Worm (Caenorhabditis elegans) whole organism, L2 larva: Measurements from ENCODE around the gene ocr-1.

Experiments used
- C34F6.9 ChIP-seq: fragments of 150-350 bp; optimal IDR thresholded peaks from 2 replicates; lab custom pipeline; 2014; ENCODE audit warnings: missing biosample characterization, missing genetic modification characterization
- ZK546.5 ChIP-seq: sonication (generic microtip); optimal IDR thresholded peaks from 2 replicates; lab custom pipeline; 2017; ENCODE audit warnings: missing biosample characterization, missing genetic modification characterization
- alr-1 ChIP-seq: fragments of 150-350 bp; optimal IDR thresholded peaks from 2 replicates; lab custom pipeline; 2014; ENCODE audit warnings: missing biosample characterization, missing genetic modification characterization
- aly-2 ChIP-seq: fragments of 150-350 bp; optimal IDR thresholded peaks from 2 replicates; lab custom pipeline; 2014; ENCODE audit warnings: missing biosample characterization, missing genetic modification characterization
- blmp-1 ChIP-seq: sonication (generic microtip); optimal IDR thresholded peaks from 2 replicates; lab custom pipeline; 2017; ENCODE audit warnings: missing genetic modification characterization, mild to moderate bottlenecking, missing compliant biosample characterization, antibody characterized with exemption, moderate library complexity; ENCODE audit not compliant: insufficient read depth
- ceh-16 ChIP-seq: fragments of 150-350 bp; optimal IDR thresholded peaks from 2 replicates; lab custom pipeline; 2014; ENCODE audit warnings: missing biosample characterization, missing genetic modification characterization
- ceh-82 ChIP-seq: fragments of 150-350 bp; optimal IDR thresholded peaks from 2 replicates; lab custom pipeline; 2014; ENCODE audit warnings: missing biosample characterization, missing genetic modification characterization
- crh-2 ChIP-seq: sonication (generic microtip); optimal IDR thresholded peaks from 2 replicates; lab custom pipeline; 2017; ENCODE audit warnings: missing biosample characterization, missing genetic modification characterization
- elt-1 ChIP-seq: fragments of 150-350 bp; optimal IDR thresholded peaks from 2 replicates; lab custom pipeline; 2014; ENCODE audit warnings: missing biosample characterization, missing genetic modification characterization
- elt-3 ChIP-seq: sonication (generic microtip); optimal IDR thresholded peaks from 2 replicates; lab custom pipeline; 2017; ENCODE audit warnings: missing biosample characterization, missing genetic modification characterization
- fos-1 ChIP-seq: fragments of 150-350 bp; optimal IDR thresholded peaks from 2 replicates; lab custom pipeline; 2014; ENCODE audit warnings: missing biosample characterization, missing genetic modification characterization
- gmeb-1 ChIP-seq: fragments of 150-350 bp; optimal IDR thresholded peaks from 2 replicates; lab custom pipeline; 2014; ENCODE audit warnings: missing biosample characterization, missing genetic modification characterization
- lin-11 ChIP-seq: fragments of 150-350 bp; sonication (generic microtip); optimal IDR thresholded peaks from 2 replicates; lab custom pipeline; 2014; ENCODE audit warnings: missing biosample characterization, missing genetic modification characterization, inconsistent platforms, mixed read lengths
- lin-13 ChIP-seq: fragments of 150-350 bp; optimal IDR thresholded peaks from 2 replicates; lab custom pipeline; 2014; ENCODE audit warnings: missing biosample characterization, missing genetic modification reagents, missing genetic modification characterization
- lin-39 ChIP-seq: fragments of 150-350 bp; optimal IDR thresholded peaks from 2 replicates; lab custom pipeline; 2014; ENCODE audit warnings: missing biosample characterization, missing genetic modification reagents, missing genetic modification characterization
- lsy-2 ChIP-seq, 2 experiments: fragments of 150-350 bp in 1 of 2; sonication (generic microtip) in 1 of 2; optimal IDR thresholded peaks; 2 replicates each; lab custom pipeline; 2014 to 2017; ENCODE audit warnings: missing biosample characterization in 2 of 2, missing genetic modification characterization in 2 of 2
- mab-5 ChIP-seq: fragments of 150-350 bp; optimal IDR thresholded peaks from 2 replicates; lab custom pipeline; 2014; ENCODE audit warnings: missing biosample characterization, missing genetic modification characterization
- mbf-1 ChIP-seq: sonication (generic microtip); optimal IDR thresholded peaks from 2 replicates; lab custom pipeline; 2017; ENCODE audit warnings: missing biosample characterization, missing genetic modification characterization
- nhr-11 ChIP-seq: fragments of 150-350 bp; optimal IDR thresholded peaks from 2 replicates; lab custom pipeline; 2014; ENCODE audit warnings: missing biosample characterization, missing genetic modification characterization
- nhr-129 ChIP-seq: fragments of 150-350 bp; optimal IDR thresholded peaks from 2 replicates; lab custom pipeline; 2014; ENCODE audit warnings: missing biosample characterization, missing genetic modification characterization
- nhr-21 ChIP-seq: fragments of 150-350 bp; optimal IDR thresholded peaks from 2 replicates; lab custom pipeline; 2014; ENCODE audit warnings: missing biosample characterization, missing genetic modification characterization
- nhr-23 ChIP-seq: fragments of 150-350 bp; optimal IDR thresholded peaks from 2 replicates; lab custom pipeline; 2014; ENCODE audit warnings: missing biosample characterization, missing genetic modification reagents, missing genetic modification characterization
- nhr-25 ChIP-seq: fragments of 150-350 bp; sonication (generic microtip); optimal IDR thresholded peaks from 3 replicates; lab custom pipeline; 2014; ENCODE audit warnings: missing biosample characterization, missing genetic modification characterization
- nhr-6 ChIP-seq: fragments of 150-350 bp; optimal IDR thresholded peaks from 2 replicates; lab custom pipeline; 2014; ENCODE audit warnings: missing biosample characterization, missing genetic modification characterization
- nhr-77 ChIP-seq: fragments of 150-350 bp; optimal IDR thresholded peaks from 2 replicates; lab custom pipeline; 2014; ENCODE audit warnings: missing biosample characterization, missing genetic modification characterization
- sem-4 ChIP-seq: fragments of 150-350 bp; optimal IDR thresholded peaks from 2 replicates; lab custom pipeline; 2014; ENCODE audit warnings: missing biosample characterization, missing genetic modification reagents, missing genetic modification characterization
- skn-1 ChIP-seq: sonication (generic microtip); optimal IDR thresholded peaks from 2 replicates; lab custom pipeline; 2017; ENCODE audit warnings: missing biosample characterization, missing genetic modification characterization
- sma-9 ChIP-seq, 2 experiments: fragments of 150-350 bp in 1 of 2; sonication (generic microtip) in 1 of 2; optimal IDR thresholded peaks; 2 replicates each; lab custom pipeline; 2014 to 2016; ENCODE audit warnings: missing genetic modification characterization in 2 of 2, mild to moderate bottlenecking in 1 of 2, missing biosample characterization in 1 of 2, missing compliant biosample characterization in 1 of 2, missing genetic modification reagents in 1 of 2, moderate library complexity in 1 of 2
- snpc-4 ChIP-seq: fragments of 150-350 bp; optimal IDR thresholded peaks from 2 replicates; lab custom pipeline; 2014; ENCODE audit warnings: missing biosample characterization, missing genetic modification characterization
- unc-39 ChIP-seq: fragments of 150-350 bp; optimal IDR thresholded peaks from 2 replicates; lab custom pipeline; 2014; ENCODE audit warnings: missing biosample characterization, missing genetic modification characterization
- unc-55 ChIP-seq: fragments of 150-350 bp; sonication (generic microtip); optimal IDR thresholded peaks from 3 replicates; lab custom pipeline; 2014; ENCODE audit warnings: missing biosample characterization, missing genetic modification reagents, missing genetic modification characterization
- unc-62 ChIP-seq: fragments of 150-350 bp; optimal IDR thresholded peaks from 2 replicates; lab custom pipeline; 2014; ENCODE audit warnings: missing biosample characterization, missing genetic modification reagents, missing genetic modification characterization
- zag-1 ChIP-seq: fragments of 150-350 bp; optimal IDR thresholded peaks from 2 replicates; lab custom pipeline; 2014; ENCODE audit warnings: missing biosample characterization, missing genetic modification characterization
- ztf-4 ChIP-seq: fragments of 150-350 bp; optimal IDR thresholded peaks from 2 replicates; lab custom pipeline; 2014; ENCODE audit warnings: missing biosample characterization, missing genetic modification characterization

ocr-1 gene

DNA sequence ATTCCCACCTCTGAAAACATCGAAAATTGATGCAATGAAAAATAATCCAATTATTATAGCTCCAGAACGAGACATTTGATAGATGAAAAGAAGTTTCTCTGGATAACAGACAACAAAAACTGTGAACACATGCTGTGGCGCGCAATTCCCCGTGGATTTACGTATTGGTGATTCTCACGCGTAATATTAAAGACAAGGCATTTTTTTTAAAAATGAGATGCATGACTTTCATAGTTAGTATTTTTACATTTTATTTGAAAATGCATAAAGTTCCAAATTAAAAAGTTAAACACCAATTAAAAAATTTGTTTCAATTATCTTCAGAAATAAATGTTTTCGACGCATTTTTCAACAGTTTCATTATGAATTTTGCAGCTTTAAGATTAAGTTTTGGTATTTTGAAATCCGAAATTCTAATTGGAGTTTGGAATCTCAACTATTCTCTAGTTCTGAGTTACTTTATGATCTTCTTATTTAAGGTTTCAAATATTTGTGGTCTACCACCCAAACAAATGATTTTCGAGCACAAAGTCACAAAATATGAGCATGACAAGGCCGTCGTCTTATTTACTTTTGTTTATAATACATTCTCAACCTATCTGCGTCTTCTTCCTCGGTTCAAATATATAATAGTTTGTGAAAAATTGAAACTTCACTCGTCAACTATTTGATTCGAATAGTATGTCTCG lies 16.8 kb upstream of the ocr-1 start, which contains the start of the genes selt-1.2 and F28H7.2:
TSS of gene selt-1.2 (minus strand) at position 101 of the 689 bp plus-strand sequence.
TSS of gene F28H7.2 (plus strand) at position 639 of the 689 bp plus-strand sequence.
- TF ChIP-seq elt-3 (tag; lab: Kevin White, UChicago): no peak
- TF ChIP-seq aly-2 (tag; lab: Kevin White, UChicago): no peak
- TF ChIP-seq snpc-4 (tag; lab: Kevin White, UChicago): no peak
- TF ChIP-seq sem-4 (tag; lab: Kevin White, UChicago): no peak
- no peak for TF ChIP-seq lin-11 (tag; lab: Kevin White, UChicago)
- no peak for TF ChIP-seq alr-1 (tag; lab: Kevin White, UChicago)
- no peak for TF ChIP-seq unc-62 (GFP tag; lab: Kevin White, UChicago)
- no peak for TF ChIP-seq crh-2 (tag; lab: Kevin White, UChicago)
- TF ChIP-seq mab-5 (tag; lab: Kevin White, UChicago): no peak

DNA sequence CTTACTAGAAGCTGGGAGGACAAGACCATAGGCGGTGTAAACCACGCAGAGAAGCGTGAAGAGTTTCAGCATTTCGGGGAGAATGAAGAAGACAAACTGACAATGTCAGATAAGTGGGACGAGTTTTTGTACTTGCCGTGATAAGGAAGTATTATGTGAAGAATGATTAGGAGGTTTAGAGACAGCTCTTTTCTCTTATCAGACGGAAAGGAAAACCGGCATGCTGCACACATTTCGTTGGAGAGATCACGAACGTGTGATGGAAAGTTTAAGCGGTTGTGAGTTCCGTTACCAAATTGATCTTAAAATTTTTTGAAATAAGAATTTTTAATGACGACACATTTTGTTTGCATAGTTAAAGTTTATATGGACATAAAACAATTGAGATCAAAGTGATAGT lies 13.5 kb upstream of the ocr-1 start, which contains the start of gene F28H7.3:
TSS of gene F28H7.3 (minus strand) at position 159 of the 400 bp plus-strand sequence.
- TF ChIP-seq aly-2 (tag; lab: Kevin White, UChicago) (no peak), nhr-77 (no peak), lin-39 (tag; lab: Kevin White, UChicago) (no peak), ZK546.5 (tag; lab: Kevin White, UChicago) (no peak), unc-39 (no peak), elt-1 (tag; lab: Kevin White, UChicago) (no peak), fos-1 (peak; percentile 71), ceh-82 (no peak), zag-1 (tag; lab: Kevin White, UChicago) (no peak), mab-5 (tag; lab: Kevin White, UChicago) (no peak), ceh-16 (no peak), nhr-21 (tag; lab: Kevin White, UChicago) (no peak), sma-9 (GFP tag; optimal IDR thresholded peaks at IDR 0.05; lab: Kevin White, UChicago) (peak; percentile 64), sma-9 (tag; optimal IDR thresholded peaks at IDR 0.05; lab: Kevin White, UChicago) (no peak), gmeb-1 (tag; lab: Kevin White, UChicago) (no peak), nhr-6 (tag; lab: Kevin White, UChicago) (no peak), snpc-4 (tag; lab: Kevin White, UChicago) (no peak), crh-2 (tag; lab: Kevin White, UChicago) (peak; percentile 12), nhr-23 (tag; lab: Kevin White, UChicago) (no peak), nhr-25 (tag; lab: Kevin White, UChicago) (no peak), unc-55 (GFP tag; lab: Kevin White, UChicago) (no peak), lin-13 (GFP tag; lab: Kevin White, UChicago) (no peak), skn-1 (tag; lab: Kevin White, UChicago) (no peak), ztf-4 (no peak), C34F6.9 (tag; lab: Kevin White, UChicago) (no peak)

DNA sequence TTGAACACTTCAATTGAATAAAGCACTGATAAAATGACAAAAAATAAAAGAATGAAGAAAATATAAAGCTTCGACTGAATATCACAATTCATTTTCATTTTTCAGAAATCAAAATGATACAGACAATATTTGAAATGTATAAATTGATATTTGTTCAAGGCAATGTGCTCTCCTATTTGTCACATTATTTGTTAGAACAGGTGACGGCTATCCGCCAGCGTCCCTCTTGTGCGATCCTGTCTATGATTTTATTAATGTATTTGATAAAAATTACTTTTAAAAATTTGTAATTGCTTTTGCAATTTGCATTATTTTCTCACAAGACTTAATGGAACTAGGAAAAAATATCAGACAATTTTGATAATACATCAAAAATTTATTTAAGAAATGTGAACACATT lies 10.1 kb upstream of the ocr-1 start, which contains the start of gene F28H7.7:
TSS of gene F28H7.7 (minus strand) at position 101 of the 400 bp plus-strand sequence.
- no peak for TF ChIP-seq nhr-129 (tag; lab: Kevin White, UChicago)

- TF ChIP-seq lsy-2 (tag; optimal IDR thresholded peaks at IDR 0.05; lab: Kevin White, UChicago) (no peak), blmp-1 (tag; lab: Kevin White, UChicago) (no peak), nhr-25 (tag; lab: Kevin White, UChicago) (no peak), elt-1 (tag; lab: Kevin White, UChicago) (no peak), mbf-1 (no peak), ceh-16 (no peak), elt-3 (tag; lab: Kevin White, UChicago) (no peak), nhr-11 (no peak)
Measured at ce11 chrV:10756698-10757097, 7.5 kb upstream of the ocr-1 start, which contains the start of gene irld-6. Gene irld-6, minus strand, starts transcription at chrV:10756798.
